Fruit fly (Drosophila melanogaster) whole organism, wandering third instar larva: Measurements from ENCODE around the gene CG33107.

Source experiments
- Abd-B ChIP-seq: fragments of >200 bp; optimal IDR thresholded peaks from 2 replicates; lab custom pipeline; 2017; ENCODE audit warnings: missing biosample characterization, missing genetic modification characterization
- CG9705 ChIP-seq: fragments of 200-800 bp; sonication (Bioruptor generic); optimal IDR thresholded peaks from 2 replicates; lab custom pipeline; 2018; ENCODE audit warnings: missing biosample characterization, mild to moderate bottlenecking, missing genetic modification characterization
- CrebA ChIP-seq: fragments of 200-800 bp; sonication (Bioruptor generic); optimal IDR thresholded peaks from 2 replicates; lab custom pipeline; 2016; ENCODE audit warnings: missing biosample characterization, mild to moderate bottlenecking, missing genetic modification characterization, borderline replicate concordance
- Dfd ChIP-seq: fragments of >200 bp; optimal IDR thresholded peaks from 2 replicates; lab custom pipeline; 2017; ENCODE audit warnings: missing biosample characterization, missing genetic modification characterization
- GATAd ChIP-seq: sonication (Bioruptor generic); optimal IDR thresholded peaks from 2 replicates; lab custom pipeline; 2016; ENCODE audit warnings: missing biosample characterization, missing genetic modification characterization
- HLH106 ChIP-seq: fragments of 200-800 bp; optimal IDR thresholded peaks from 3 replicates; lab custom pipeline; 2019; ENCODE audit warnings: missing biosample characterization, mild to moderate bottlenecking, missing genetic modification characterization, moderate library complexity
- Hnf4 ChIP-seq: fragments of 200-800 bp; sonication (Bioruptor generic); optimal IDR thresholded peaks from 2 replicates; lab custom pipeline; 2016; ENCODE audit warnings: missing biosample characterization, mild to moderate bottlenecking, missing genetic modification characterization
- Hr78 ChIP-seq: fragments of >200 bp; optimal IDR thresholded peaks from 2 replicates; lab custom pipeline; 2017; ENCODE audit warnings: missing biosample characterization, missing genetic modification characterization
- Hr83 ChIP-seq: fragments of 200-300 bp; sonication (Bioruptor generic); optimal IDR thresholded peaks from 2 replicates; lab custom pipeline; 2016; ENCODE audit warnings: missing biosample characterization, mild to moderate bottlenecking, missing genetic modification characterization, moderate library complexity; ENCODE audit not compliant: poor library complexity, severe bottlenecking
- Jra ChIP-seq: sonication (Bioruptor generic); optimal IDR thresholded peaks from 2 replicates; lab custom pipeline; 2016; ENCODE audit warnings: missing biosample characterization, missing genetic modification characterization
- Myc ChIP-seq: fragments of >200 bp; optimal IDR thresholded peaks from 2 replicates; lab custom pipeline; 2017
- N ChIP-seq: fragments of >200 bp; optimal IDR thresholded peaks from 2 replicates; lab custom pipeline; 2018; ENCODE audit warnings: missing biosample characterization, missing external identifiers, missing genetic modification characterization
- OdsH ChIP-seq: fragments of 200-800 bp; sonication (Bioruptor generic); optimal IDR thresholded peaks from 2 replicates; lab custom pipeline; 2016; ENCODE audit warnings: missing biosample characterization, mild to moderate bottlenecking, missing genetic modification characterization
- Rel ChIP-seq, 2 experiments: fragments of 200-800 bp; sonication (Bioruptor generic) in 1 of 2; optimal IDR thresholded peaks; 2 replicates in 1 of 2; 3 replicates in 1 of 2; lab custom pipeline; 2016 to 2019; ENCODE audit warnings: mild to moderate bottlenecking in 2 of 2, missing biosample characterization in 2 of 2, missing genetic modification characterization in 2 of 2, moderate library complexity in 1 of 2
- Sp1 ChIP-seq: fragments of 200-800 bp; sonication (Bioruptor generic); optimal IDR thresholded peaks from 3 replicates; lab custom pipeline; 2019; ENCODE audit warnings: missing biosample characterization, mild to moderate bottlenecking, missing genetic modification characterization, moderate library complexity
- Vsx2 ChIP-seq: fragments of 200-300, 225-300 bp; sonication (Bioruptor generic); optimal IDR thresholded peaks from 2 replicates; lab custom pipeline; 2018; ENCODE audit warnings: missing biosample characterization, missing genetic modification characterization; ENCODE audit not compliant: partially characterized antibody
- br ChIP-seq: fragments of 200-800 bp; sonication (Bioruptor generic); optimal IDR thresholded peaks from 2 replicates; lab custom pipeline; 2016; ENCODE audit warnings: missing biosample characterization, missing genetic modification characterization
- brk ChIP-seq: fragments of 200-800 bp; sonication (Bioruptor generic); optimal IDR thresholded peaks from 2 replicates; lab custom pipeline; 2016; ENCODE audit warnings: missing biosample characterization, mild to moderate bottlenecking, missing genetic modification characterization
- dmrt93B ChIP-seq: fragments of 200-800 bp; sonication (Bioruptor generic); optimal IDR thresholded peaks from 2 replicates; lab custom pipeline; 2018; ENCODE audit warnings: missing biosample characterization, mild to moderate bottlenecking, missing genetic modification characterization
- dsf ChIP-seq: sonication (Bioruptor generic); optimal IDR thresholded peaks from 2 replicates; lab custom pipeline; 2016; ENCODE audit warnings: missing biosample characterization, missing genetic modification characterization, borderline replicate concordance
- ey ChIP-seq: fragments of 200-800 bp; sonication (Bioruptor generic); optimal IDR thresholded peaks from 2 replicates; lab custom pipeline; 2016; ENCODE audit warnings: missing biosample characterization, missing genetic modification characterization
- foxo ChIP-seq, 2 experiments: fragments of 200-800 bp; sonication (Bioruptor generic); optimal IDR thresholded peaks; 2 replicates in 1 of 2; 3 replicates in 1 of 2; lab custom pipeline; 2016 to 2017; ENCODE audit warnings: missing biosample characterization in 2 of 2, missing genetic modification characterization in 2 of 2
- fru ChIP-seq: fragments of 200-800 bp; sonication (Bioruptor generic); optimal IDR thresholded peaks from 3 replicates; lab custom pipeline; 2016; ENCODE audit warnings: missing biosample characterization, mild to moderate bottlenecking, missing genetic modification characterization
- h ChIP-seq: fragments of 200-800 bp; sonication (Bioruptor generic); optimal IDR thresholded peaks from 3 replicates; lab custom pipeline; 2016; ENCODE audit warnings: missing biosample characterization, mild to moderate bottlenecking, missing genetic modification characterization
- lola ChIP-seq: fragments of >200 bp; optimal IDR thresholded peaks from 2 replicates; lab custom pipeline; 2017; ENCODE audit warnings: missing biosample characterization, missing genetic modification characterization
- psq ChIP-seq: fragments of 200-800 bp; sonication (Bioruptor generic); optimal IDR thresholded peaks from 3 replicates; lab custom pipeline; 2017; ENCODE audit warnings: missing biosample characterization, mild to moderate bottlenecking, missing genetic modification characterization, moderate library complexity
- rgr ChIP-seq: fragments of 200-800 bp; sonication (Bioruptor generic); optimal IDR thresholded peaks from 3 replicates; lab custom pipeline; 2016; ENCODE audit warnings: missing biosample characterization, mild to moderate bottlenecking, missing genetic modification characterization
- sage ChIP-seq: fragments of 200-800 bp; sonication (Bioruptor generic); optimal IDR thresholded peaks from 2 replicates; lab custom pipeline; 2016; ENCODE audit warnings: missing biosample characterization, mild to moderate bottlenecking, missing genetic modification characterization
- sv ChIP-seq: fragments of 200-800 bp; sonication (Bioruptor generic); optimal IDR thresholded peaks from 3 replicates; lab custom pipeline; 2016; ENCODE audit warnings: missing biosample characterization, missing genetic modification characterization

Gene CG33107

DNA sequence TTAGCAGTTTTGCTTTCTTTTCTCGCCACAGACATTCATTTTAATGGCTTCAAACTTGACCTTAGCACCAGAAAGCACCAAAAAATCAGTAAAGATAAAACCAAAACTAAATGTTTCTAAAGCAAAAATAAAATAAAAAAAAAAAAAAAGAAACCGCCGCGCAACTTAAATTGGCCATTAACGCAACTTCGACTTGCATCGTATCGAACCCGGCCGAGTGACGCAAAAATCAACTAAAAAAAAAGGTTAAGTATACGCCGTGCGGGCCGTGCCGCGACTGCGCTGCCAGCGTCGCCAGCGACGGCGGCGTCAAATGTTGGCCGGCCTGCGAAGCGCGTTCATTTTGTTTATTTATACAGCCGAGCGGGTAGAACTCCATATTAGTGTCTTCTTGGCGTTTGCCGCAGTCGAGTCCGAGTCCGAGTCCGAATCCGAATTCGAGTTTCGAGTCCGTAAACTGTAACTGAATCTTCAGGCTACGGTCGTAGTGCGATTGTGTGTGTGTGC, 34.2 kb downstream of the CG33107 start, which contains the start of gene bond:
TSS of gene bond (plus strand) at position 375 of the 507 bp plus-strand sequence.
- TF ChIP-seq N, result no peak
- TF ChIP-seq lola, result no peak
- TF ChIP-seq br (GFP tag; lab: Kevin White, UChicago), result no peak
- no peak for TF ChIP-seq Sp1 (GFP tag; lab: Kevin White, UChicago)
- TF ChIP-seq CG9705, result no peak
- TF ChIP-seq CrebA, result no peak

DNA sequence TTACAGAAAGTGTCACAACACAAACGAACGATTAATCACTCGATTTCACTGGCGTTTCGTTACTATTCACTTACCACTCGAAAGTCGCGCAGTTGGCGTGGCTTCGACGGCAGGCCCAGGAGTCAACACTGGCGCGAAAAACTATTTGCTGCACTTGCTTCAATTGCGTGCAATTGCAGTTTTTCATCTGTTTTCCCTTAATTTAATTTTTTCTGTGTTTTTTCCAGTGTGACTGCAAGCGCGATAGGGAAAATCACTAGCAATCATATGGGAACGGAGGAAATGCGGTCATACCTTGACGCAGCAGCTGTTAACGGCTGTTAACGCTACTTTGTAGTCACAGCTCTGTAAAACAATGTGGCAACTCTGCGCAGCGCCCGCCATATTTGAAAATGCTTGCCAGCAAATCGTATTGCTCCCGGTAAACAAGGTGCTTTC, 36.9 kb downstream of the CG33107 start, which contains the start of gene AdipoR:
TSS of gene AdipoR (minus strand) at position 262 of the 438 bp plus-strand sequence.
- TF ChIP-seq Sp1 (GFP tag; lab: Kevin White, UChicago) (peak; percentile 37), Abd-B (GFP tag; lab: Kevin White, UChicago) (no peak), Myc (lab: Kevin White, UChicago) (no peak), ey (no peak), dmrt93B (no peak), foxo (GFP tag; optimal IDR thresholded peaks at IDR 0.05; lab: Kevin White, UChicago) (peak in 1 of 2 experiments; percentile 8), OdsH (peak; percentile 11), Rel (GFP tag; optimal IDR thresholded peaks at IDR 0.05; lab: Kevin White, UChicago) (no peak), Rel (tag; optimal IDR thresholded peaks at IDR 0.05; lab: Kevin White, UChicago) (peak; percentile 78), h (GFP tag; lab: Kevin White, UChicago) (peak; percentile 43), fru (GFP tag; lab: Kevin White, UChicago) (peak; percentile 1), rgr (GFP tag; lab: Kevin White, UChicago) (peak; percentile 32), Dfd (GFP tag; lab: Kevin White, UChicago) (no peak), N (no peak), Hnf4 (GFP tag; lab: Kevin White, UChicago) (peak; percentile 11)

DNA sequence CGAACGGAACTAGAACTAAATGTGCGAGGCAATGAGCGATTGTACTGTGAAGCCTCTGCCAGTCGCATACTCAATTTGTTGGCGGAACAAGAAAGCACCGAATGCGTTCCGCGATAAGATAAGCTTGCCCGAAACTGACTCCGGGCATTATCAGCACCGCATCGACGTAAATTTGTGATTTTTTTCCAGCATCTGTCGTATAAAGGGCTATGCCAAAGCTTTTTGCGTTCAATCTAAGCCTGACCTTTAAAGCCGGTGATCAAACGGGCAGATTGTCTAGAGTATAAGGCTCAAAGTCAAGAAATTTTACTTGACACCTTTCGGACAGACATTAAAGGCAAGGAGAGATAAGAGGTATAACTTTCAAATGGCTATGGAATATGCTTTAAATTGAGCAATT, 38.5 kb downstream of the CG33107 start:
- TF ChIP-seq sv (GFP tag; lab: Kevin White, UChicago) (no peak), Rel (GFP tag; optimal IDR thresholded peaks at IDR 0.05; lab: Kevin White, UChicago) (no peak), Rel (tag; optimal IDR thresholded peaks at IDR 0.05; lab: Kevin White, UChicago) (peak; percentile 61)

DNA sequence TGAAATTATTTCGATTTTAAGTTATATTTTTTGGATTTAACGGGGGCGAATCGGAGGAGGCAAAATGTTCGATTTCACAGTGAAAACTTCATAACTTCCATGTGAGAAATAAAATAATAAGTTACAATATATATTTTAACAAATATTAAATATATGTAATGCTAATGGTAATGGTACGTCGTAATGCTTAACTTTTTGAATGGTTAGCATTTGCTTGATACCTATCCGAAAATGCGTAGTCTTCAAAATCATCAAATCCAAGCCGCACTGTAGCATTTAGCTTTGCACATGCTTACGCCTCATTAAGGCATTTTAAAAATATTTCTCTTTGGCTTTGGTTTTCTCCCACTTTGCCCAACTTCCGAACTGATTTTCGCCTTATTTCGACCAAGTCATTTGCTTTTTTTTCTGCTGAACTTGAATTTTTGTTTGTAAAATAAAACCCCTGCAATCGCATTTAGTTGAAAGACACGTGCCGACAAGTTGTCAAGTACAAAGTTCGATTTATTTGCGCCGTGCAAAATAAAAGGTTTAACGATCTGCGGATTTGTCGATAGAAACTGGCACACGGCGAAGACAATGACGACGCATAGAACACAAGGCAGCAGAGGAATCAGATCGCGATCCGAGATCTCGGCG, 41.6 kb downstream of the CG33107 start:
- TF ChIP-seq Myc (lab: Kevin White, UChicago) (no peak), sage (no peak), HLH106 (no peak), Sp1 (GFP tag; lab: Kevin White, UChicago) (no peak), fru (GFP tag; lab: Kevin White, UChicago) (no peak), Vsx2 (no peak)

DNA sequence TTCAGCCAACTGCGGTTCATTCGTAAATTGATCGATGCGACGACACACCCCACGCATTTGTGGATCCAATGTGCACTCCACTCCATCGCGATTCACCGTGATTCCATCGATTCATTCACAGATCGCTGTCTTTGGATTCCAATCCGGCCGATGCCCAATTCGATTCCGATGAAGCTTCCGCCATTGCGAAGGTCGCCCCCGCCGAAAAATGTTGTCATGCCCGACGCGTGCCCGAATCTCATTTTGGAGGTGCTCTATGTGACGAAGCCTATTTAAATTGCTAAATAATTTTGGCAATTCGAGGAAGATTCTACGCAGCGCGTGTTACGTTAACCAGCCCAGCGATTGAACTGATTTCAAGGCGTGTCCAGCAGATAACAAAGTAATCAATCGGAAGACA, 43.8 kb downstream of the CG33107 start:
- TF ChIP-seq dmrt93B (no peak), Jra (no peak), dsf (no peak), Hr78 (no peak), psq (no peak), N (no peak), Vsx2 (no peak), Abd-B (GFP tag; lab: Kevin White, UChicago) (no peak), Hr83 (no peak), GATAd (GFP tag; lab: Kevin White, UChicago) (no peak), brk (GFP tag; lab: Kevin White, UChicago) (no peak)

DNA sequence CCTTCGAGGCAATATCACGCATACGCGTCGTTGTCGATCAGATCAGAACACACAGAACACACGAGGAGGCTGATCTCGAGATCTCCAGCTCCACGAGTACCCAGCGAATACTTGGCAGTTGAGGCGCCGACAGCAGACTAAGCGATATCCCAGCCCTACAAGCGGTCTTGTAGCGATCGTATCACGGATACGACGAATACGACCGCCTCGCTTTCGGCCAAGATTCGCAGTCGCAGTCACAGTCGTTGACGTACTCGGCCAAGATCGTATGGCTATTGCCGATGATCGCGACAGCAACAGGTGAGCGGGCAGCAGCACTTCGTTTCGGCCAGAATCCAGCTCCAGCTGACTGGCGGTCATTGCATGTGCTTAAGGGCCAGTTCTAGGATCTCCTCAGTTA, 44.8 kb downstream of the CG33107 start, which contains the start of gene CG5326:
TSS of gene CG5326 (minus strand) at position 158 of the 400 bp plus-strand sequence.
- peak; percentile 4 for TF ChIP-seq Hr83
- TF ChIP-seq Vsx2, result peak; percentile 7
- TF ChIP-seq Hr78, result no peak
